Worm (Caenorhabditis elegans) whole organism, L2 larva: ENCODE data around the gene mltn-9.

ENCODE experiments used
- C34F6.9 ChIP-seq: fragments of 150-350 bp; optimal IDR thresholded peaks from 2 replicates; lab custom pipeline; 2014; ENCODE audit warnings: missing biosample characterization, missing genetic modification characterization
- R02D3.7 ChIP-seq: fragments of 150-350 bp; optimal IDR thresholded peaks from 2 replicates; lab custom pipeline; 2014; ENCODE audit warnings: missing biosample characterization, missing genetic modification characterization
- Y55F3AM.14 ChIP-seq: fragments of 200-800 bp; sonication (Bioruptor generic); optimal IDR thresholded peaks from 2 replicates; lab custom pipeline; 2018; ENCODE audit warnings: mild to moderate bottlenecking, missing genetic modification characterization, missing compliant biosample characterization
- ZK546.5 ChIP-seq: sonication (generic microtip); optimal IDR thresholded peaks from 2 replicates; lab custom pipeline; 2017; ENCODE audit warnings: missing biosample characterization, missing genetic modification characterization
- blmp-1 ChIP-seq: sonication (generic microtip); optimal IDR thresholded peaks from 2 replicates; lab custom pipeline; 2017; ENCODE audit warnings: missing genetic modification characterization, mild to moderate bottlenecking, missing compliant biosample characterization, antibody characterized with exemption, moderate library complexity; ENCODE audit not compliant: insufficient read depth
- ceh-16 ChIP-seq: fragments of 150-350 bp; optimal IDR thresholded peaks from 2 replicates; lab custom pipeline; 2014; ENCODE audit warnings: missing biosample characterization, missing genetic modification characterization
- crh-2 ChIP-seq: sonication (generic microtip); optimal IDR thresholded peaks from 2 replicates; lab custom pipeline; 2017; ENCODE audit warnings: missing biosample characterization, missing genetic modification characterization
- dmd-4 ChIP-seq: sonication (generic microtip); optimal IDR thresholded peaks from 2 replicates; lab custom pipeline; 2017; ENCODE audit warnings: missing biosample characterization, missing genetic modification characterization
- egl-27 ChIP-seq: sonication (generic microtip); optimal IDR thresholded peaks from 3 replicates; lab custom pipeline; 2017; ENCODE audit warnings: missing biosample characterization, missing genetic modification reagents, missing genetic modification characterization
- elt-1 ChIP-seq: fragments of 150-350 bp; optimal IDR thresholded peaks from 2 replicates; lab custom pipeline; 2014; ENCODE audit warnings: missing biosample characterization, missing genetic modification characterization
- elt-3 ChIP-seq: sonication (generic microtip); optimal IDR thresholded peaks from 2 replicates; lab custom pipeline; 2017; ENCODE audit warnings: missing biosample characterization, missing genetic modification characterization
- fos-1 ChIP-seq: fragments of 150-350 bp; optimal IDR thresholded peaks from 2 replicates; lab custom pipeline; 2014; ENCODE audit warnings: missing biosample characterization, missing genetic modification characterization
- gmeb-1 ChIP-seq: fragments of 150-350 bp; optimal IDR thresholded peaks from 2 replicates; lab custom pipeline; 2014; ENCODE audit warnings: missing biosample characterization, missing genetic modification characterization
- lin-11 ChIP-seq: fragments of 150-350 bp; sonication (generic microtip); optimal IDR thresholded peaks from 2 replicates; lab custom pipeline; 2014; ENCODE audit warnings: missing biosample characterization, missing genetic modification characterization, inconsistent platforms, mixed read lengths
- lin-13 ChIP-seq: fragments of 150-350 bp; optimal IDR thresholded peaks from 2 replicates; lab custom pipeline; 2014; ENCODE audit warnings: missing biosample characterization, missing genetic modification reagents, missing genetic modification characterization
- lsy-2 ChIP-seq, 2 experiments: fragments of 150-350 bp in 1 of 2; sonication (generic microtip) in 1 of 2; optimal IDR thresholded peaks; 2 replicates each; lab custom pipeline; 2014 to 2017; ENCODE audit warnings: missing biosample characterization in 2 of 2, missing genetic modification characterization in 2 of 2
- mbf-1 ChIP-seq: sonication (generic microtip); optimal IDR thresholded peaks from 2 replicates; lab custom pipeline; 2017; ENCODE audit warnings: missing biosample characterization, missing genetic modification characterization
- mdl-1 ChIP-seq, 2 experiments: fragments of 150-350 bp in 1 of 2; sonication (generic microtip) in 1 of 2; optimal IDR thresholded peaks; 2 replicates each; lab custom pipeline; 2017; ENCODE audit warnings: missing biosample characterization in 2 of 2, missing genetic modification characterization in 2 of 2
- nhr-10 ChIP-seq: sonication (generic microtip); optimal IDR thresholded peaks from 2 replicates; lab custom pipeline; 2017; ENCODE audit warnings: missing biosample characterization, missing genetic modification characterization
- nhr-11 ChIP-seq: fragments of 150-350 bp; optimal IDR thresholded peaks from 2 replicates; lab custom pipeline; 2014; ENCODE audit warnings: missing biosample characterization, missing genetic modification characterization
- nhr-12 ChIP-seq: fragments of 150-350 bp; optimal IDR thresholded peaks from 2 replicates; lab custom pipeline; 2014; ENCODE audit warnings: missing biosample characterization, missing genetic modification characterization
- nhr-129 ChIP-seq: fragments of 150-350 bp; optimal IDR thresholded peaks from 2 replicates; lab custom pipeline; 2014; ENCODE audit warnings: missing biosample characterization, missing genetic modification characterization
- nhr-21 ChIP-seq: fragments of 150-350 bp; optimal IDR thresholded peaks from 2 replicates; lab custom pipeline; 2014; ENCODE audit warnings: missing biosample characterization, missing genetic modification characterization
- nhr-23 ChIP-seq: fragments of 150-350 bp; optimal IDR thresholded peaks from 2 replicates; lab custom pipeline; 2014; ENCODE audit warnings: missing biosample characterization, missing genetic modification reagents, missing genetic modification characterization
- nhr-237 ChIP-seq: fragments of 150-350 bp; optimal IDR thresholded peaks from 2 replicates; lab custom pipeline; 2014; ENCODE audit warnings: missing biosample characterization, missing genetic modification characterization
- nhr-25 ChIP-seq: fragments of 150-350 bp; sonication (generic microtip); optimal IDR thresholded peaks from 3 replicates; lab custom pipeline; 2014; ENCODE audit warnings: missing biosample characterization, missing genetic modification characterization
- nhr-6 ChIP-seq: fragments of 150-350 bp; optimal IDR thresholded peaks from 2 replicates; lab custom pipeline; 2014; ENCODE audit warnings: missing biosample characterization, missing genetic modification characterization
- peb-1 ChIP-seq: fragments of 150-350 bp; optimal IDR thresholded peaks from 2 replicates; lab custom pipeline; 2014; ENCODE audit warnings: missing biosample characterization, missing genetic modification characterization
- sem-4 ChIP-seq: fragments of 150-350 bp; optimal IDR thresholded peaks from 2 replicates; lab custom pipeline; 2014; ENCODE audit warnings: missing biosample characterization, missing genetic modification reagents, missing genetic modification characterization
- skn-1 ChIP-seq: sonication (generic microtip); optimal IDR thresholded peaks from 2 replicates; lab custom pipeline; 2017; ENCODE audit warnings: missing biosample characterization, missing genetic modification characterization
- sma-3 ChIP-seq: sonication (generic microtip); optimal IDR thresholded peaks from 2 replicates; lab custom pipeline; 2016; ENCODE audit warnings: missing genetic modification reagents, missing genetic modification characterization, missing compliant biosample characterization
- sma-9 ChIP-seq, 2 experiments: fragments of 150-350 bp in 1 of 2; sonication (generic microtip) in 1 of 2; optimal IDR thresholded peaks; 2 replicates each; lab custom pipeline; 2014 to 2016; ENCODE audit warnings: missing genetic modification characterization in 2 of 2, mild to moderate bottlenecking in 1 of 2, missing biosample characterization in 1 of 2, missing compliant biosample characterization in 1 of 2, missing genetic modification reagents in 1 of 2, moderate library complexity in 1 of 2
- snpc-4 ChIP-seq: fragments of 150-350 bp; optimal IDR thresholded peaks from 2 replicates; lab custom pipeline; 2014; ENCODE audit warnings: missing biosample characterization, missing genetic modification characterization
- unc-55 ChIP-seq: fragments of 150-350 bp; sonication (generic microtip); optimal IDR thresholded peaks from 3 replicates; lab custom pipeline; 2014; ENCODE audit warnings: missing biosample characterization, missing genetic modification reagents, missing genetic modification characterization
- unc-62 ChIP-seq: fragments of 150-350 bp; optimal IDR thresholded peaks from 2 replicates; lab custom pipeline; 2014; ENCODE audit warnings: missing biosample characterization, missing genetic modification reagents, missing genetic modification characterization
- zag-1 ChIP-seq: fragments of 150-350 bp; optimal IDR thresholded peaks from 2 replicates; lab custom pipeline; 2014; ENCODE audit warnings: missing biosample characterization, missing genetic modification characterization
- ztf-4 ChIP-seq: fragments of 150-350 bp; optimal IDR thresholded peaks from 2 replicates; lab custom pipeline; 2014; ENCODE audit warnings: missing biosample characterization, missing genetic modification characterization

Gene mltn-9

DNA sequence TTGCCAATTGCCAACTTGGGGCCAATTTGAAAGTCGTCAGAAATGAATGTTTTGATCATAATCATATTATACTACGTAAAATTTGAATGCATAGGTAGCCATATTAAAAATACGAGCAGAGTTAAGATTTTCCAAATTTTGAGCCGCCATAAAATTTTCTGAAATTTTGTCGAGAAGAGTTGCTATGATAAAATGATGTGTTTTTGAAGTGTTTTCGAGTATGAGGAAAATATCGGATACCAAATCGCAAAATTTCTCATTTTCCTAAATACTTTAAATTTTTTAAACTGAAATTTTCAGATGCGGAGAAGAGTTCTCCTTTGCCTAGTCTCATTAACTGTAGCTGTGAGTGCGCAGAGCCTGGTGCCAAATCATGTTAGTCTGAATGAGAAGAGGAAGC is 11.5 kb downstream of the mltn-9 start, which contains the start of gene tag-297:
Gene tag-297, plus strand, starts transcription at position 301 of the 400 bp plus-strand sequence.
- TF ChIP-seq nhr-11, result no peak
- TF ChIP-seq mdl-1 (tag; optimal IDR thresholded peaks at IDR 0.05; lab: Kevin White, UChicago), result no peak
- TF ChIP-seq dmd-4, result no peak
- TF ChIP-seq peb-1, result no peak
- no peak for TF ChIP-seq nhr-237
- no peak for TF ChIP-seq ZK546.5 (tag; lab: Kevin White, UChicago)

DNA sequence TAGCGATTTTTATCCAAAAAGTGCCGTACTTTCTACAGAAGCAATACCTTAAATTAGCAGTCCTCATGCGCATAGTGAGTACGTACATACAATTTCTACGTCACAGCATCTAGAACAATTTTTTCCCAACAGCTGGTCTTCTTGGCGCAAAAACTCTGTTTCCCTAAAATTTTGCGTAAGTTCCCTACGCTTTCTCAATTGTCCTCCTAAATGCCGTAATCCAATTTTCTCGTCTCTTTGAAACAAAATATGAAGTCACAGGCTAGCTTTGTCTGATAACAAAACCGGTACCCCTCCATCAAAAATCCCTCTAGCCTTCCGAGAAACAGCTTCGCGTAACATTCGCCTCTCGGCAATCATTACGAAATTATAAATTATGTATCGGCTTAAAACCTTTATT is 17.0 kb downstream of the mltn-9 start, which contains the start of gene C38C6.3:
Gene C38C6.3, plus strand, starts transcription at position 301 of the 400 bp plus-strand sequence.
- TF ChIP-seq nhr-12 (tag; lab: Kevin White, UChicago), result no peak
- no peak for TF ChIP-seq sem-4 (tag; lab: Kevin White, UChicago)
- TF ChIP-seq unc-55 (GFP tag; lab: Kevin White, UChicago), result no peak
- no peak for TF ChIP-seq mbf-1
- no peak for TF ChIP-seq nhr-10 (tag; lab: Kevin White, UChicago)
- no peak for TF ChIP-seq lsy-2 (tag; optimal IDR thresholded peaks at IDR 0.05; lab: Kevin White, UChicago)
- no peak for TF ChIP-seq elt-1
- no peak for TF ChIP-seq blmp-1 (tag; lab: Kevin White, UChicago)
- no peak for TF ChIP-seq peb-1
- no peak for TF ChIP-seq nhr-23 (tag; lab: Kevin White, UChicago)
- TF ChIP-seq nhr-21, result no peak
- no peak for TF ChIP-seq sma-3 (GFP tag; lab: Kevin White, UChicago)
- TF ChIP-seq crh-2 (tag; lab: Kevin White, UChicago), result no peak

- no peak for TF ChIP-seq sem-4 (tag; lab: Kevin White, UChicago)
- no peak for TF ChIP-seq C34F6.9 (tag; lab: Kevin White, UChicago)
- no peak for TF ChIP-seq mbf-1
- TF ChIP-seq lin-13 (GFP tag; lab: Kevin White, UChicago), result no peak
- TF ChIP-seq sma-3 (GFP tag; lab: Kevin White, UChicago), result no peak
- TF ChIP-seq dmd-4, result no peak
- no peak for TF ChIP-seq nhr-6 (tag; lab: Kevin White, UChicago)
- TF ChIP-seq ceh-16 (tag; lab: Kevin White, UChicago), result no peak
- no peak for TF ChIP-seq nhr-237
- no peak for TF ChIP-seq skn-1 (tag; lab: Kevin White, UChicago)
- TF ChIP-seq zag-1 (tag; lab: Kevin White, UChicago), result no peak
- TF ChIP-seq lsy-2 (tag; optimal IDR thresholded peaks at IDR 0.05; lab: Kevin White, UChicago), result no peak
These were observed 18.2 kb downstream of the mltn-9 start for ce11 chrII:14634042-14634441.

DNA sequence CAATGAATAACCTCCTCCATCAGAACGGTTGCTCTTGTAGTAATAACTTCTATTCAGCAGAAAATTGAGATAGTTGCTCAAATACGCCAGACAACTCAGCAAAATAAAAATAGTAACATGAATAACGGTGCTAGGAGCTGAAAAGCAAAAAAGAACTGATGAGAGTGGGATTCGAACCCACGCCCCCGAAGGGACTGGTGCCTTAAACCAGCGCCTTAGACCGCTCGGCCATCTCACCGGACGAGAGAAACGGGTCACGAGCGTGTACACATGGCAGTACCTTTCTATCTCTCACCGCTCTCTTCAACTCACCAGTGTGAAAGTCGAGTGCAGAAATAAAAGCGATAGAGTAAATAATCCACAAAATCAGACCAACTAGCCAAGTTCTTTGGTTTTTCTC is 19.3 kb downstream of the mltn-9 start:
- TF ChIP-seq sma-9 (GFP tag; optimal IDR thresholded peaks at IDR 0.05; lab: Kevin White, UChicago), result peak; percentile 61
- no peak for TF ChIP-seq sma-9 (tag; optimal IDR thresholded peaks at IDR 0.05; lab: Kevin White, UChicago)
- TF ChIP-seq nhr-129 (tag; lab: Kevin White, UChicago), result peak; percentile 68
- no peak for TF ChIP-seq C34F6.9 (tag; lab: Kevin White, UChicago)
- TF ChIP-seq nhr-21, result peak; percentile 12
- peak in 1 of 2 experiments; percentile 8 for TF ChIP-seq lsy-2 (tag; optimal IDR thresholded peaks at IDR 0.05; lab: Kevin White, UChicago)
- TF ChIP-seq unc-62, result no peak
- peak; percentile 13 for TF ChIP-seq Y55F3AM.14 (GFP tag; lab: Kevin White, UChicago)
- no peak for TF ChIP-seq elt-1
- TF ChIP-seq gmeb-1 (tag; lab: Kevin White, UChicago), result peak; percentile 43
- TF ChIP-seq snpc-4 (tag; lab: Kevin White, UChicago), result peak; percentile 89
- no peak for TF ChIP-seq peb-1
- no peak for TF ChIP-seq lin-13 (GFP tag; lab: Kevin White, UChicago)
- peak; percentile 25 for TF ChIP-seq lin-11 (tag; lab: Kevin White, UChicago)
- TF ChIP-seq ztf-4 (tag; lab: Kevin White, UChicago), result no peak

DNA sequence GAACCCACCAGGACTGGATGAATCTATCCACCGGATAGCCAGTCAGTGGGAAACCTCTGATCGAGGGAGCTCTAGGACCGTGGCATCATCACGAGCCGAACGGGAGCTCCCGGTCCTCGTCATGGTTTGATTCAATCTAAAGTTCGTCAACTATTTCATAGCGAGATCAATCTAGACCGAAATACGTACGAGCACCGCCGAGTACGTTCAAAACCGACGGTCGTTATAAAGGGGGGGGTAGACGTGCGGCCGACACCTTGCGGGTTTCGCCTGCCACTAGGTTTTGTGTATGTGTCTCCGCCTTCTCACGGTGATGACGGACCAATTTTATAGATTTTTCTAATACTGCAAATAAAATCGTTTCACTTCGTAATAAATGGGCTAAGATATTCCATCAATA is 20.1 kb downstream of the mltn-9 start:
- peak; percentile 11 for TF ChIP-seq nhr-129 (tag; lab: Kevin White, UChicago)
- peak; percentile 57 for TF ChIP-seq snpc-4 (tag; lab: Kevin White, UChicago)

- TF ChIP-seq nhr-23 (tag; lab: Kevin White, UChicago) (no peak), lin-11 (tag; lab: Kevin White, UChicago) (no peak), lsy-2 (tag; optimal IDR thresholded peaks at IDR 0.05; lab: Kevin White, UChicago) (no peak), sma-3 (GFP tag; lab: Kevin White, UChicago) (no peak), nhr-129 (tag; lab: Kevin White, UChicago) (no peak), elt-3 (tag; lab: Kevin White, UChicago) (no peak), nhr-25 (tag; lab: Kevin White, UChicago) (no peak), sem-4 (tag; lab: Kevin White, UChicago) (no peak), R02D3.7 (no peak), egl-27 (tag; lab: Kevin White, UChicago) (no peak), fos-1 (tag; lab: Kevin White, UChicago) (no peak), sma-9 (GFP tag; optimal IDR thresholded peaks at IDR 0.05; lab: Kevin White, UChicago) (no peak), sma-9 (tag; optimal IDR thresholded peaks at IDR 0.05; lab: Kevin White, UChicago) (no peak), nhr-6 (tag; lab: Kevin White, UChicago) (no peak), blmp-1 (tag; lab: Kevin White, UChicago) (no peak)
These were observed 20.9 kb downstream of the mltn-9 start, which contains the start of gene sre-13 for ce11 chrII:14636737-14637136. Gene sre-13 (minus strand): TSS chrII:14636837.
